Fruit fly (Drosophila melanogaster): Measurements from ENCODE around the gene inaF-C.
A peak's percentile ranks its signal among the peaks of the same experiment; 100 is the strongest.

inaF-C gene

DNA sequence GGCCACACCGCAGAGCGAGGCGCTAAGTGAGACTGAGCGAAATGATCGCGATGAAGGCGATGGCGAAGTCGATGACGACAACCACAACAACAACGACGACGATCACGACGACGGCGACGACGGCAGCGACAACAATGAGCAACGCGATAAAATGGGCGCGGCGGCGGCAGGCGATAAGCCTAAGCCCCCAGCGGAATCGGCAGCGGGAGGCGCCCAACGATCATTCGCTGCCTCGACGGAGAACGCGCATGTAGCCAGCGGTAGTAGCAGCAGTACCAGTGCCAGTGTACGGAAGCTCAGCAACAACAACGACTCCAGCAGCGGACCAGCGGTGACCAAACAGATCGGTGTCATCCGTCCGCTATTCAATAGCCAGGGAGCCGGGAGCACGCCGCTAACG, 48.1 kb downstream of the inaF-C start (continued):
- TF ChIP-seq tap (tag; optimal IDR thresholded peaks at IDR 0.05) (no peak), lov (optimal IDR thresholded peaks at IDR 0.05) (no peak), lov (GFP tag; IDR thresholded peaks at IDR 0.05) (no peak), chm (GFP tag; IDR thresholded peaks at IDR 0.05) (peak; percentile 16; the same call in 1 of the 2 replicates), crol (GFP tag; IDR thresholded peaks at IDR 0.05) (peak; percentile 73), croc (GFP tag; conservative IDR thresholded peaks at IDR 0.05) (no peak), Sox102F (GFP tag; optimal IDR thresholded peaks at IDR 0.05) (no peak), her (GFP tag; optimal IDR thresholded peaks at IDR 0.05) (no peak), pita (GFP tag; optimal IDR thresholded peaks at IDR 0.05) (no peak), CG2202 (tag; optimal IDR thresholded peaks at IDR 0.05) (no peak), HmgD (GFP tag; optimal IDR thresholded peaks at IDR 0.05) (no peak), CG10565 (GFP tag; optimal IDR thresholded peaks at IDR 0.05) (no peak), vvl (GFP tag; IDR thresholded peaks at IDR 0.05) (no peak), CG2712 (tag; optimal IDR thresholded peaks at IDR 0.05) (no peak), Fer2 (tag; optimal IDR thresholded peaks at IDR 0.05) (no peak), Bteb2 (GFP tag; optimal IDR thresholded peaks at IDR 0.05) (no peak), az2 (GFP tag; optimal IDR thresholded peaks at IDR 0.05) (no peak), CG11723 (GFP tag; optimal IDR thresholded peaks at IDR 0.05) (no peak), CG12769 (tag; optimal IDR thresholded peaks at IDR 0.05) (peak; percentile 12), Doc2 (GFP tag; IDR thresholded peaks at IDR 0.05) (no peak), B-H2 (GFP tag; optimal IDR thresholded peaks at IDR 0.05) (no peak), ci (GFP tag; IDR thresholded peaks at IDR 0.05) (0 out of 3 replicates have a peak, but pooled peaks have one; percentile 30), luna (GFP tag; optimal IDR thresholded peaks at IDR 0.05) (no peak), CG13296 (GFP tag; optimal IDR thresholded peaks at IDR 0.05) (no peak), CG14860 (GFP tag; IDR thresholded peaks at IDR 0.05; ENCODE audit: partially characterized antibody) (no peak), CG42726 (GFP tag; IDR thresholded peaks at IDR 0.05; ENCODE audit: partially characterized antibody) (no peak), CG4617 (GFP tag; optimal IDR thresholded peaks at IDR 0.05; ENCODE audit: borderline replicate concordance) (no peak), CG10959 (GFP tag; IDR thresholded peaks at IDR 0.05) (no peak), ems (GFP tag; optimal IDR thresholded peaks at IDR 0.05) (no peak), zfh2 (GFP tag; optimal IDR thresholded peaks at IDR 0.05) (no peak), CG13287 (GFP tag; IDR thresholded peaks at IDR 0.05; ENCODE audit: partially characterized antibody) (no peak), Oli (tag; optimal IDR thresholded peaks at IDR 0.05) (no peak), CG2116 (GFP tag; optimal IDR thresholded peaks at IDR 0.05) (no peak), Sry-δ (GFP tag; optimal IDR thresholded peaks at IDR 0.05) (no peak), CoRest (tag; optimal IDR thresholded peaks at IDR 0.05) (no peak), CG11398 (GFP tag; optimal IDR thresholded peaks at IDR 0.05) (no peak), dan (GFP tag; IDR thresholded peaks at IDR 0.05) (no peak), Hmr (GFP tag; optimal IDR thresholded peaks at IDR 0.05) (peak; percentile 19), zf30C (GFP tag; optimal IDR thresholded peaks at IDR 0.05) (no peak), unc-4 (GFP tag; IDR thresholded peaks at IDR 0.05; ENCODE audit: partially characterized antibody) (no peak), sr (GFP tag; IDR thresholded peaks at IDR 0.05) (no peak), crc (GFP tag; optimal IDR thresholded peaks at IDR 0.05) (no peak), Doc3 (GFP tag; IDR thresholded peaks at IDR 0.05; ENCODE audit: partially characterized antibody) (no peak), unpg (GFP tag; optimal IDR thresholded peaks at IDR 0.05) (no peak), CG17568 (GFP tag; optimal IDR thresholded peaks at IDR 0.05) (no peak), CG34376 (GFP tag; optimal IDR thresholded peaks at IDR 0.05) (peak; percentile 72), Mrtf (GFP tag; IDR thresholded peaks at IDR 0.05) (no peak), lab (GFP tag; optimal IDR thresholded peaks at IDR 0.05) (peak; percentile 59), CG9817 (tag; optimal IDR thresholded peaks at IDR 0.05) (no peak), CG12659 (GFP tag; optimal IDR thresholded peaks at IDR 0.05) (no peak), CG11456 (GFP tag; IDR thresholded peaks at IDR 0.05) (no peak)
